Fruit fly (Drosophila melanogaster) whole organism, wandering third instar larva: ENCODE results near the gene CG1494.

Experiments
- Abd-B ChIP-seq: fragments of >200 bp; optimal IDR thresholded peaks from 2 replicates; lab custom pipeline; 2017; ENCODE audit warnings: missing biosample characterization, missing genetic modification characterization
- CG32264 ChIP-seq: fragments of 200-800 bp; sonication (Bioruptor generic); optimal IDR thresholded peaks from 2 replicates; lab custom pipeline; 2016; ENCODE audit warnings: missing biosample characterization, missing genetic modification characterization
- CG9705 ChIP-seq: fragments of 200-800 bp; sonication (Bioruptor generic); optimal IDR thresholded peaks from 2 replicates; lab custom pipeline; 2018; ENCODE audit warnings: missing biosample characterization, mild to moderate bottlenecking, missing genetic modification characterization
- CrebA ChIP-seq: fragments of 200-800 bp; sonication (Bioruptor generic); optimal IDR thresholded peaks from 2 replicates; lab custom pipeline; 2016; ENCODE audit warnings: missing biosample characterization, mild to moderate bottlenecking, missing genetic modification characterization, borderline replicate concordance
- Dfd ChIP-seq: fragments of >200 bp; optimal IDR thresholded peaks from 2 replicates; lab custom pipeline; 2017; ENCODE audit warnings: missing biosample characterization, missing genetic modification characterization
- Dif ChIP-seq: fragments of 200-275, 200-300 bp; sonication (Bioruptor generic); optimal IDR thresholded peaks from 2 replicates; lab custom pipeline; 2018; ENCODE audit warnings: missing biosample characterization, missing genetic modification characterization; ENCODE audit not compliant: partially characterized antibody
- GATAd ChIP-seq: sonication (Bioruptor generic); optimal IDR thresholded peaks from 2 replicates; lab custom pipeline; 2016; ENCODE audit warnings: missing biosample characterization, missing genetic modification characterization
- HLH106 ChIP-seq: fragments of 200-800 bp; optimal IDR thresholded peaks from 3 replicates; lab custom pipeline; 2019; ENCODE audit warnings: missing biosample characterization, mild to moderate bottlenecking, missing genetic modification characterization, moderate library complexity
- Hnf4 ChIP-seq: fragments of 200-800 bp; sonication (Bioruptor generic); optimal IDR thresholded peaks from 2 replicates; lab custom pipeline; 2016; ENCODE audit warnings: missing biosample characterization, mild to moderate bottlenecking, missing genetic modification characterization
- Hr78 ChIP-seq: fragments of >200 bp; optimal IDR thresholded peaks from 2 replicates; lab custom pipeline; 2017; ENCODE audit warnings: missing biosample characterization, missing genetic modification characterization
- Hr83 ChIP-seq: fragments of 200-300 bp; sonication (Bioruptor generic); optimal IDR thresholded peaks from 2 replicates; lab custom pipeline; 2016; ENCODE audit warnings: missing biosample characterization, mild to moderate bottlenecking, missing genetic modification characterization, moderate library complexity; ENCODE audit not compliant: poor library complexity, severe bottlenecking
- Jra ChIP-seq: sonication (Bioruptor generic); optimal IDR thresholded peaks from 2 replicates; lab custom pipeline; 2016; ENCODE audit warnings: missing biosample characterization, missing genetic modification characterization
- Myc ChIP-seq: fragments of >200 bp; optimal IDR thresholded peaks from 2 replicates; lab custom pipeline; 2017
- N ChIP-seq: fragments of >200 bp; optimal IDR thresholded peaks from 2 replicates; lab custom pipeline; 2018; ENCODE audit warnings: missing biosample characterization, missing external identifiers, missing genetic modification characterization
- Rel ChIP-seq, 2 experiments: fragments of 200-800 bp; sonication (Bioruptor generic) in 1 of 2; optimal IDR thresholded peaks; 2 replicates in 1 of 2; 3 replicates in 1 of 2; lab custom pipeline; 2016 to 2019; ENCODE audit warnings: mild to moderate bottlenecking in 2 of 2, missing biosample characterization in 2 of 2, missing genetic modification characterization in 2 of 2, moderate library complexity in 1 of 2
- Sp1 ChIP-seq: fragments of 200-800 bp; sonication (Bioruptor generic); optimal IDR thresholded peaks from 3 replicates; lab custom pipeline; 2019; ENCODE audit warnings: missing biosample characterization, mild to moderate bottlenecking, missing genetic modification characterization, moderate library complexity
- Vsx2 ChIP-seq: fragments of 200-300, 225-300 bp; sonication (Bioruptor generic); optimal IDR thresholded peaks from 2 replicates; lab custom pipeline; 2018; ENCODE audit warnings: missing biosample characterization, missing genetic modification characterization; ENCODE audit not compliant: partially characterized antibody
- br ChIP-seq: fragments of 200-800 bp; sonication (Bioruptor generic); optimal IDR thresholded peaks from 2 replicates; lab custom pipeline; 2016; ENCODE audit warnings: missing biosample characterization, missing genetic modification characterization
- brk ChIP-seq: fragments of 200-800 bp; sonication (Bioruptor generic); optimal IDR thresholded peaks from 2 replicates; lab custom pipeline; 2016; ENCODE audit warnings: missing biosample characterization, mild to moderate bottlenecking, missing genetic modification characterization
- dl ChIP-seq, 2 experiments: fragments of 175-275, 200-275 bp in 1 of 2; fragments of 200-275 bp in 1 of 2; sonication (Bioruptor generic); optimal IDR thresholded peaks; lab custom pipeline; 2018; ENCODE audit warnings: mild to moderate bottlenecking in 2 of 2, missing biosample characterization in 2 of 2, missing genetic modification characterization in 2 of 2, moderate library complexity in 2 of 2; ENCODE audit not compliant: partially characterized antibody in 2 of 2, insufficient read depth in 1 of 2
- dmrt93B ChIP-seq: fragments of 200-800 bp; sonication (Bioruptor generic); optimal IDR thresholded peaks from 2 replicates; lab custom pipeline; 2018; ENCODE audit warnings: missing biosample characterization, mild to moderate bottlenecking, missing genetic modification characterization
- dsf ChIP-seq: sonication (Bioruptor generic); optimal IDR thresholded peaks from 2 replicates; lab custom pipeline; 2016; ENCODE audit warnings: missing biosample characterization, missing genetic modification characterization, borderline replicate concordance
- ey ChIP-seq: fragments of 200-800 bp; sonication (Bioruptor generic); optimal IDR thresholded peaks from 2 replicates; lab custom pipeline; 2016; ENCODE audit warnings: missing biosample characterization, missing genetic modification characterization
- foxo ChIP-seq, 2 experiments: fragments of 200-800 bp; sonication (Bioruptor generic); optimal IDR thresholded peaks; 2 replicates in 1 of 2; 3 replicates in 1 of 2; lab custom pipeline; 2016 to 2017; ENCODE audit warnings: missing biosample characterization in 2 of 2, missing genetic modification characterization in 2 of 2
- fru ChIP-seq: fragments of 200-800 bp; sonication (Bioruptor generic); optimal IDR thresholded peaks from 3 replicates; lab custom pipeline; 2016; ENCODE audit warnings: missing biosample characterization, mild to moderate bottlenecking, missing genetic modification characterization
- h ChIP-seq: fragments of 200-800 bp; sonication (Bioruptor generic); optimal IDR thresholded peaks from 3 replicates; lab custom pipeline; 2016; ENCODE audit warnings: missing biosample characterization, mild to moderate bottlenecking, missing genetic modification characterization
- lola ChIP-seq: fragments of >200 bp; optimal IDR thresholded peaks from 2 replicates; lab custom pipeline; 2017; ENCODE audit warnings: missing biosample characterization, missing genetic modification characterization
- pan ChIP-seq: fragments of >200 bp; optimal IDR thresholded peaks from 2 replicates; lab custom pipeline; 2017
- psq ChIP-seq: fragments of 200-800 bp; sonication (Bioruptor generic); optimal IDR thresholded peaks from 3 replicates; lab custom pipeline; 2017; ENCODE audit warnings: missing biosample characterization, mild to moderate bottlenecking, missing genetic modification characterization, moderate library complexity
- sage ChIP-seq: fragments of 200-800 bp; sonication (Bioruptor generic); optimal IDR thresholded peaks from 2 replicates; lab custom pipeline; 2016; ENCODE audit warnings: missing biosample characterization, mild to moderate bottlenecking, missing genetic modification characterization
- usp ChIP-seq: fragments of >200 bp; optimal IDR thresholded peaks from 2 replicates; lab custom pipeline; 2017; ENCODE audit warnings: missing biosample characterization, missing genetic modification characterization
- woc ChIP-seq: sonication (Bioruptor generic); optimal IDR thresholded peaks from 2 replicates; lab custom pipeline; 2016; ENCODE audit warnings: missing biosample characterization, mild to moderate bottlenecking, missing genetic modification characterization

CG1494 gene

dm6 chrX:21322289-21322981 lies 37.3 kb downstream of the CG1494 start:
- TF ChIP-seq Hnf4 (GFP tag; lab: Kevin White, UChicago), result no peak
- no peak for TF ChIP-seq lola
- no peak for TF ChIP-seq br (GFP tag; lab: Kevin White, UChicago)
- peak; percentile 12 for TF ChIP-seq sage
- peak; percentile 10 for TF ChIP-seq CG9705 (GFP tag; lab: Kevin White, UChicago)
- TF ChIP-seq Sp1 (GFP tag; lab: Kevin White, UChicago), result no peak
- TF ChIP-seq Hr83 (GFP tag; lab: Kevin White, UChicago), result no peak
- no peak for TF ChIP-seq ey (GFP tag; lab: Kevin White, UChicago)
- no peak for TF ChIP-seq N
- TF ChIP-seq Rel (GFP tag; optimal IDR thresholded peaks at IDR 0.05; lab: Kevin White, UChicago), result no peak
- TF ChIP-seq Rel (tag; optimal IDR thresholded peaks at IDR 0.05; lab: Kevin White, UChicago), result no peak
- TF ChIP-seq GATAd (GFP tag; lab: Kevin White, UChicago), result no peak
- TF ChIP-seq Vsx2 (GFP tag; lab: Kevin White, UChicago), result no peak
- TF ChIP-seq h (GFP tag; lab: Kevin White, UChicago), result peak; percentile 79
- TF ChIP-seq psq (GFP tag; lab: Kevin White, UChicago), result no peak
- peak; percentile 72 for TF ChIP-seq HLH106 (tag; lab: Kevin White, UChicago)
- no peak for TF ChIP-seq dsf
- no peak for TF ChIP-seq dmrt93B (GFP tag; lab: Kevin White, UChicago)
- TF ChIP-seq fru, result peak; percentile 75
- no peak for TF ChIP-seq pan
- TF ChIP-seq foxo (GFP tag; optimal IDR thresholded peaks at IDR 0.05; lab: Kevin White, UChicago), result peak in 1 of 2 experiments; percentile 68
- TF ChIP-seq, all 38 proteins: peak for 6

dm6 chrX:21323171-21323695 lies 38.1 kb downstream of the CG1494 start:
- TF ChIP-seq Hnf4 (GFP tag; lab: Kevin White, UChicago), result no peak
- no peak for TF ChIP-seq Rel (GFP tag; optimal IDR thresholded peaks at IDR 0.05; lab: Kevin White, UChicago)
- TF ChIP-seq Rel (tag; optimal IDR thresholded peaks at IDR 0.05; lab: Kevin White, UChicago), result peak; percentile 20

DNA sequence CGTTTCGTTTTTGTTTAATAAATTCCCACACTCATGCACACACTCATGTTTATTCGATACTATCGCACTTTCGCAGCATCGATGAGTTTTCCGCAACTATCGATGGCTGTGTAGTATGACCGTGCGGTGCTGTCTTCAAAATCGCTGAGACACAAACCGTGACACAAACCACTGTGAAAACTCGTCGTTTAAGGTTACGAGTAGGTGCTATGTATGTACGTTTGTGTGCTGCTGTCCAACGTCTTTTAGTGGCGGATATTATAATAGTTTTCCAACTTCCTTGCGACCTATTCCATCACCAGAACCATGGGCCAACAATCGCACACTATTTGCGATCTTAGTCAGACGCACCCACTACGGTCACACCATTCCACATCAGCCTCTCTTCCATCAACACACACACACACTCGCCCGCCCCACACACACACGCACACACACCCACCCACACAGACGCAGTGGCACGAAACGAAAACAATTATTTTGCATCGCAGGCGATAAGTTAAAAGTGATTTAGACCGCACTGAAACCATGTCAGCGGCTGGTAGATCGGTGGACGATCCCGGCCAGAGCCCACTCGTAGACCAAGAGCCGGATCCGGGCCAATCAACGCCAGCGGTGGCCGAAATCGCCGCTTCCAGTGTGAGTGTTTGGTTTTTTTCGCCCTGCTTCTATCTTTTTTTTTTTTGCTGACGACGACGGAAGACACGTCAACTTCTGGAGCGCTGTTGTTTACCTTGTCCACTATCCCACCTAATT lies 39.0 kb downstream of the CG1494 start, which contains the start of the genes Dd and CG1486:
TSS of gene Dd (minus strand) at position 77 of the 756 bp plus-strand sequence.
TSS of gene CG1486 (plus strand) at position 114 of the 756 bp plus-strand sequence.
- TF ChIP-seq CG32264 (GFP tag; lab: Kevin White, UChicago) (no peak), CG9705 (GFP tag; lab: Kevin White, UChicago) (no peak), dsf (no peak), h (GFP tag; lab: Kevin White, UChicago) (peak; percentile 33), Hnf4 (GFP tag; lab: Kevin White, UChicago) (no peak), dl (GFP tag; optimal IDR thresholded peaks at IDR 0.05; lab: Kevin White, UChicago; ENCODE audit: insufficient read depth in 1 of 2, partially characterized antibody in 2 of 2) (no peak), sage (no peak), fru (no peak), Sp1 (GFP tag; lab: Kevin White, UChicago) (no peak), Hr78 (no peak), dmrt93B (GFP tag; lab: Kevin White, UChicago) (no peak), Jra (GFP tag; lab: Kevin White, UChicago) (peak; percentile 28), CrebA (GFP tag; lab: Kevin White, UChicago) (no peak), Rel (GFP tag; optimal IDR thresholded peaks at IDR 0.05; lab: Kevin White, UChicago) (no peak), Rel (tag; optimal IDR thresholded peaks at IDR 0.05; lab: Kevin White, UChicago) (peak; percentile 22), Dfd (peak; percentile 25), Abd-B (no peak), HLH106 (tag; lab: Kevin White, UChicago) (peak; percentile 4), woc (GFP tag; lab: Kevin White, UChicago) (no peak), Hr83 (GFP tag; lab: Kevin White, UChicago) (no peak), brk (GFP tag; lab: Kevin White, UChicago) (no peak), Vsx2 (GFP tag; lab: Kevin White, UChicago) (no peak), Dif (no peak), br (GFP tag; lab: Kevin White, UChicago) (no peak), Myc (peak; percentile 30), usp (GFP tag; lab: Kevin White, UChicago) (no peak)
- TF ChIP-seq, all 38 proteins: peak for 6
